Fruit fly (Drosophila melanogaster): Measurements from ENCODE around the gene CG14089.
A peak's percentile ranks its signal among the peaks of the same experiment; 100 is the strongest.

Gene CG14089

DNA sequence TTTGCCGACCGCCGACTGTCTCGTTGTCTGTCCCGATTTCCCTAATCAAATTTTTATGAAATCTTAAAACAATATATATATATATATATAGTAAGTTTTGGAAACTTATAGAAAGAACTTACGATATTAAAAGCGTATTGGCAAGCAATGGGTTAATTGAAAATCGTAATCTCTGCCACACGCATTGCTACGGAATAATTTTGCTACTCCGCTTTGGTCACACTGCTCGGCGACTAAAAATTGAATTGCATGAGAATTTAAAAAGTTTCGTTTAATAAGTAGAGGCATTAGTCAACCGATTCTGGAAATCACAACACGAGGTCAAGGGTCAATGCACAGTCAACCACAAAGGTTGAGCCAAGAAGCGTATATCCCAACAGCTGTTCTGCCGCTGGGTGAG lies 19.4 kb downstream of the CG14089 start, which contains the start of gene Bet1 (continued):
- no peak for TF ChIP-seq prd (optimal IDR thresholded peaks at IDR 0.05)
- peak; percentile 34; the same call in 1 of the 3 replicates for TF ChIP-seq prd (GFP tag; IDR thresholded peaks at IDR 0.05)
- no peak for TF ChIP-seq tin (GFP tag; optimal IDR thresholded peaks at IDR 0.05)
- TF ChIP-seq Nf-YA (GFP tag; IDR thresholded peaks at IDR 0.05), result no peak
- TF ChIP-seq CG2889 (GFP tag; IDR thresholded peaks at IDR 0.05), result no peak
- no peak for TF ChIP-seq en (GFP tag; optimal IDR thresholded peaks at IDR 0.05)
- no peak for TF ChIP-seq CG11247 (GFP tag; IDR thresholded peaks at IDR 0.05)
- peak; percentile 7 for TF ChIP-seq grau (tag; optimal IDR thresholded peaks at IDR 0.05)
- peak; percentile 0 for TF ChIP-seq CG10147 (GFP tag; optimal IDR thresholded peaks at IDR 0.05)
- no peak for TF ChIP-seq slou (GFP tag; optimal IDR thresholded peaks at IDR 0.05)
- no peak for TF ChIP-seq schlank (tag; optimal IDR thresholded peaks at IDR 0.05)
- TF ChIP-seq CG4404 (GFP tag; IDR thresholded peaks at IDR 0.05), result peak; percentile 24; the same call in 1 of the 2 replicates
- TF ChIP-seq CG30403 (GFP tag; optimal IDR thresholded peaks at IDR 0.05), result no peak
- no peak for TF ChIP-seq nmo (GFP tag; optimal IDR thresholded peaks at IDR 0.05)
- TF ChIP-seq dysf (GFP tag; IDR thresholded peaks at IDR 0.05), result peak; percentile 20; the same call in 1 of the 3 replicates
- TF ChIP-seq dan (GFP tag; IDR thresholded peaks at IDR 0.05), result no peak
- TF ChIP-seq CG9932 (GFP tag; IDR thresholded peaks at IDR 0.05), result peak; percentile 50
- no peak for TF ChIP-seq HLHmδ (GFP tag; optimal IDR thresholded peaks at IDR 0.05)
- TF ChIP-seq org-1 (GFP tag; optimal IDR thresholded peaks at IDR 0.05), result no peak
- TF ChIP-seq Ets65A (GFP tag), result no peak
- TF ChIP-seq tgo (GFP tag; IDR thresholded peaks at IDR 0.05), result no peak
- TF ChIP-seq esg (GFP tag; conservative IDR thresholded peaks at IDR 0.05), result no peak
- no peak for TF ChIP-seq CG10654 (GFP tag; optimal IDR thresholded peaks at IDR 0.05)
- TF ChIP-seq Sry-δ (GFP tag; optimal IDR thresholded peaks at IDR 0.05), result no peak
- TF ChIP-seq Optix (GFP tag; IDR thresholded peaks at IDR 0.05), result peak; percentile 38; the same call in 1 of the 3 replicates
- no peak for TF ChIP-seq caup (GFP tag; optimal IDR thresholded peaks at IDR 0.05; ENCODE audit: severe bottlenecking)
- no peak for TF ChIP-seq pan (optimal IDR thresholded peaks at IDR 0.05)
- peak in 1 of 2 experiments; percentile 41 for TF ChIP-seq pan (GFP tag; optimal IDR thresholded peaks at IDR 0.05 in 1 of 2, IDR thresholded peaks at IDR 0.05 in 1 of 2)
- TF ChIP-seq CG1792 (GFP tag; optimal IDR thresholded peaks at IDR 0.05), result no peak
- peak; percentile 39; the same call in 1 of the 3 replicates for TF ChIP-seq CG17361 (GFP tag; IDR thresholded peaks at IDR 0.05)
- peak; percentile 37; the same call in 1 of the 2 replicates for TF ChIP-seq lmd (GFP tag; IDR thresholded peaks at IDR 0.05)
- TF ChIP-seq CG13296 (GFP tag; optimal IDR thresholded peaks at IDR 0.05), result no peak
- TF ChIP-seq Mes4 (GFP tag; optimal IDR thresholded peaks at IDR 0.05), result no peak
- no peak for TF ChIP-seq Adf1 (GFP tag; IDR thresholded peaks at IDR 0.05)
- no peak for TF ChIP-seq CG4360 (GFP tag; IDR thresholded peaks at IDR 0.05)
- TF ChIP-seq cg (GFP tag; optimal IDR thresholded peaks at IDR 0.05), result no peak
- no peak for TF ChIP-seq CG12299 (tag; optimal IDR thresholded peaks at IDR 0.05)
- TF ChIP-seq CG34224 (GFP tag; IDR thresholded peaks at IDR 0.05; ENCODE audit: partially characterized antibody), result no peak
- TF ChIP-seq CG11085 (GFP tag; IDR thresholded peaks at IDR 0.05), result no peak
- no peak for TF ChIP-seq vfl (GFP tag; optimal IDR thresholded peaks at IDR 0.05)
- TF ChIP-seq CG11398 (GFP tag; optimal IDR thresholded peaks at IDR 0.05), result no peak
- peak; percentile 50; the same call in 1 of the 2 replicates for TF ChIP-seq CG6272 (GFP tag; IDR thresholded peaks at IDR 0.05)
- TF ChIP-seq CG14014 (GFP tag; IDR thresholded peaks at IDR 0.05), result 0 out of 2 replicates have a peak, but pooled peaks have one; percentile 33
- no peak for TF ChIP-seq psq (GFP tag; optimal IDR thresholded peaks at IDR 0.05)
- no peak for TF ChIP-seq Sox100B (GFP tag; optimal IDR thresholded peaks at IDR 0.05)
- no peak for TF ChIP-seq Max (GFP tag; optimal IDR thresholded peaks at IDR 0.05)
- TF ChIP-seq repo (GFP tag; optimal IDR thresholded peaks at IDR 0.05), result no peak
- no peak for TF ChIP-seq CG1602 (GFP tag; optimal IDR thresholded peaks at IDR 0.05)
- TF ChIP-seq B-H2 (GFP tag; optimal IDR thresholded peaks at IDR 0.05), result no peak
- no peak for TF ChIP-seq CG3163 (GFP tag; optimal IDR thresholded peaks at IDR 0.05)
- TF ChIP-seq seq (GFP tag; IDR thresholded peaks at IDR 0.05), result no peak
- peak; percentile 58 for TF ChIP-seq Rfx (GFP tag; IDR thresholded peaks at IDR 0.05)
- peak; percentile 25 for TF ChIP-seq CG13775 (GFP tag; optimal IDR thresholded peaks at IDR 0.05)
